Worm (Caenorhabditis elegans): ENCODE results near the gene ctsa-3.1.

Gene ctsa-3.1

DNA sequence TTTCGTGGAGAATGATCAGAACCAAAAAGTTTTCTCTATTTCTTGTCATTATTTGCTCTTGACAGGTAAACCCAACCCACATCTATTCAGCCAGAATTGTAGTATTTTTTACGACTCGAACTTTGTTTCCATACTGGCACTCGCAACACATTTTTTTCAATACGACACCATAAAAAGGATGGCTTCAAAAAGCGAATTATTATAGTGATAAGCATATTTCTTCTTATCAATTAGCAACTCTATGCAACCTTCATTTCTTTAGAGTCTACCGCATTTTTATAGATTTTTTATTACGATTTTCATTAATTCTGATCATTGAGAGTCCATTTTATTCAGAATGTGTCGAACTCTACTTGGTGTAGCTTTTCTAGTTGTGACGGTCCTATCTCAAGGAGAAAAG is at the start of gene ctsa-3.1:
TSS of gene ctsa-3.1 (plus strand) at position 337 of the 400 bp plus-strand sequence.
- TF ChIP-seq ref-1 (GFP tag; conservative IDR thresholded peaks at IDR 0.05) (no peak), T22C8.4 (GFP tag; IDR thresholded peaks at IDR 0.05) (no peak), ztf-23 (GFP tag; IDR thresholded peaks at IDR 0.05) (no peak)

DNA sequence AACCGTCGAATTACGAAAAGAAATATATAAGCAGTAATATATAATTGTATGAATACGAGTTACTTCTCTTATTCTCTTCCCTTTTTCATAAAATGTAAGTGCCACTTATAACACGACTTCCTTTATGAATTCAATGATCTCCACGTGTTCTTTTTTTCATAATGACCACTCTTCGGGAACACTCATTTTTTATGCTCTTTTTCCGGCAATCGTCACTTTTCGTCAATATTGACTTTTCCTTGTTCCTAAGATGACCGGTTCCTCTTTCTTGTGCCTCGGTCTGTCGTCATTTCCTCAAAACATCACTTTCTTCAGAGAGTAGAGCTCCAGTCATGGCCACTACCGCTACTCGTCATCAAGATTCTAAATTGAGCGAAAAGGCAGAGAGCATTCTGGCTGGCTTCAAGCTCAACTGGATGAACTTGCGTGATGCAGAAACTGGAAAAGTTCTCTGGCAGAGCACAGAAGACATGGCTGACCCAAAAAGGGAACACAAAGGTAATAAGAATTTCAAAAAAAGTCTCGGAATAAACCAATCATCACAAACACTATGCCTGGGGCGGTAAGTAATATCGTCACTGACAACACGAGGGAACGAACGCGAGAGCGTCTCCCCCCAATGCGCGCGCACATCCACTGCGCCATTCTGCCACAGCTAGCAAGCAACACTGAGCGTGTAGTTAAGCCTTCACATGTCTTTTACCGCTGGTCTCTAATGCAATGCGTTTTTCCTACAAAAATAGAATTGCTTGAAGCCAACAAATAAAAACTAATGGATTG is 49.0 kb upstream of the ctsa-3.1 start, which contains the start of gene pdl-1:
TSS of gene pdl-1 (plus strand) at position 309 of the 780 bp plus-strand sequence.
- TF ChIP-seq ztf-29 (GFP tag; IDR thresholded peaks at IDR 0.05) (peak; percentile 94), klf-2 (GFP tag; conservative IDR thresholded peaks at IDR 0.05) (peak; percentile 94), ztf-23 (GFP tag; IDR thresholded peaks at IDR 0.05) (peak; percentile 96), flt-1 (GFP tag; IDR thresholded peaks at IDR 0.05) (peak; percentile 98), med-1 (GFP tag; optimal IDR thresholded peaks at IDR 0.05; ENCODE audit: insufficient read depth) (peak; percentile 63), cog-1 (tag; optimal IDR thresholded peaks at IDR 0.05) (peak; percentile 91), tab-1 (GFP tag; IDR thresholded peaks at IDR 0.05) (peak; percentile 97), ref-1 (GFP tag; conservative IDR thresholded peaks at IDR 0.05) (peak; percentile 94), T22C8.4 (GFP tag; IDR thresholded peaks at IDR 0.05) (peak; percentile 95)

DNA sequence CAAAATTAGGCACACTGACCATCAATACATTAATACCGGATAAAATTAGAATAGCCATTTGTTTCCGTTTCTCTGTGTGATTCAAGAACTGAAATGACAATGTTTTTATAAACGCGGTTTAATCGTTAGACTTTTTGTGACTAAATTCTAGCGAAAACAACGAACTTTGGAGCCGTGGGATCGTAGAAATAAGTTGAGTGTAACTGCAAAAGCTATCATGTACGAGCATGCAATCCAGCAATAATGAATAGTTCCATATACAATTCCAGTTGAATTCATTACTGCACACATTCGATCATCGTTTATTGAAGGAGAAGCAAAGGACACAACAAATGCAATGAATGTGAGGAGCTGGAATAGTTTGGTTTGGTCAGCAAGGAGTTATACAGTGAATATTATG is 46.5 kb upstream of the ctsa-3.1 start:
- TF ChIP-seq ztf-23 (GFP tag; IDR thresholded peaks at IDR 0.05): no peak
- no peak for TF ChIP-seq ref-1 (GFP tag; conservative IDR thresholded peaks at IDR 0.05)
- TF ChIP-seq klf-2 (GFP tag; conservative IDR thresholded peaks at IDR 0.05): no peak
- TF ChIP-seq T22C8.4 (GFP tag; IDR thresholded peaks at IDR 0.05): no peak
- no peak for TF ChIP-seq ztf-29 (GFP tag; IDR thresholded peaks at IDR 0.05)
- TF ChIP-seq flt-1 (GFP tag; IDR thresholded peaks at IDR 0.05): no peak
- TF ChIP-seq med-1 (GFP tag; optimal IDR thresholded peaks at IDR 0.05; ENCODE audit: insufficient read depth): no peak
- TF ChIP-seq tab-1 (GFP tag; IDR thresholded peaks at IDR 0.05): no peak
- no peak for TF ChIP-seq cog-1 (tag; optimal IDR thresholded peaks at IDR 0.05)

DNA sequence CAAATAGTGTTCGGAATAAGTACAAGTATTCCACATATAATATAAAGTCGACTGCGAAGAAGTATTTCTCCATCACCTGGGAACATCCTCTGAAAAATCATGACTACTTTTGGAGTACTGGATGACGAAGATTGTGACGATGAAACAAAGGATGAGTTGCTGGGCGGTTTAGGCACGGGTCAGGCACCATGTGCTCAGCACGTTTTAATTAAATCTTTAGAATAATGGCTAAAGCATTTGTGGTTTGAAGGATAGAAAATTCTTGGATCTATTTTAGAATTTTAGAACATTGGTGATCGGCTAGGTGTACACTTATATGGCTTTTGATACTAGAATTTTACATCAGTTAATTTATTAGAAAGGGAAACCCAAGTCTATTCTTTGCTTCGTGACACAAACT is 45.5 kb upstream of the ctsa-3.1 start, which contains the start of gene C27H5.6:
TSS of gene C27H5.6 (minus strand) at position 101 of the 400 bp plus-strand sequence.
- TF ChIP-seq med-1 (GFP tag; optimal IDR thresholded peaks at IDR 0.05; ENCODE audit: insufficient read depth) (no peak), flt-1 (GFP tag; IDR thresholded peaks at IDR 0.05) (no peak), cog-1 (tag; optimal IDR thresholded peaks at IDR 0.05) (no peak), ztf-29 (GFP tag; IDR thresholded peaks at IDR 0.05) (no peak), tab-1 (GFP tag; IDR thresholded peaks at IDR 0.05) (no peak), ztf-23 (GFP tag; IDR thresholded peaks at IDR 0.05) (no peak), T22C8.4 (GFP tag; IDR thresholded peaks at IDR 0.05) (no peak), klf-2 (GFP tag; conservative IDR thresholded peaks at IDR 0.05) (no peak), ref-1 (GFP tag; conservative IDR thresholded peaks at IDR 0.05) (no peak)

DNA sequence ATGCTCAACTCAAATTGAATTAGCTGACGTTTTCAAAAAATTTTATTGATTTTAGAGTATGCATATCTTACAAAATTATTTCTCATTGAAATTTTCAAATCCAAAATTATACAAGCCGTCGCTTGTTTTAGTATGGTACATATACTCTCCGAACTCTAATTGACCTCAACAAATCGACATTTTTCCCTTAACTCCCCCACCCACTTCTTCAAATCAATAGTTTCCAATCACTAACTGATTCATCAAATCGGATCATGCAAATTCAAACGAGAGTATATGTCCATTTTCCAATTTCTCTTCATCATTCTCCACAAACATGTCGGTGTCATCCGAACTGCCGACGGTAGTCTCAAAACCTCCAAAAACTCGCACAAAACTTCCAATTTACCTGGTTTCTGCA is 43.5 kb upstream of the ctsa-3.1 start, which contains the start of gene E04F6.4:
TSS of gene E04F6.4 (plus strand) at position 301 of the 400 bp plus-strand sequence.
- TF ChIP-seq ref-1 (GFP tag; conservative IDR thresholded peaks at IDR 0.05) (no peak), med-1 (GFP tag; optimal IDR thresholded peaks at IDR 0.05; ENCODE audit: insufficient read depth) (no peak), flt-1 (GFP tag; IDR thresholded peaks at IDR 0.05) (no peak), tab-1 (GFP tag; IDR thresholded peaks at IDR 0.05) (no peak)

DNA sequence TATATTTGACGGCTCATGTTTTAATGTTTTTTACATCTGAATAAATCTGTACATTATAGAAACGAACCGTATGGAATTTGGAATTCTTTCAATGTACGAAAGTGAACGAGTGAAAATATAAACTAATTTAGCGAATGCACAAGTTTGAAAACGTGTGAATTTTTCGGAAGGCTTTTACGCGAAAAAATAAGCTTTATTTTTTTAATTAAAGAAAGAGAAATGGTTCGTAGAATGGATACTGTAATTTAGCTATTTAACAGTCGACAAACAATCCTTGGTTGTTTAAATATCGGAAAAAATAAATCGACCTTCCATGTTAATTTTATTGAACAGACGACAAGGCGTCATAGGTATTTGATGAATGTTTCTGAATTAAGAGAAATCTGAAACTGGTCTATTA is 37.1 kb upstream of the ctsa-3.1 start, which contains the start of gene acdh-12:
TSS of gene acdh-12 (minus strand) at position 101 of the 400 bp plus-strand sequence.
- TF ChIP-seq ztf-23 (GFP tag; IDR thresholded peaks at IDR 0.05) (no peak), ref-1 (GFP tag; conservative IDR thresholded peaks at IDR 0.05) (no peak), cog-1 (tag; optimal IDR thresholded peaks at IDR 0.05) (no peak), flt-1 (GFP tag; IDR thresholded peaks at IDR 0.05) (no peak), klf-2 (GFP tag; conservative IDR thresholded peaks at IDR 0.05) (no peak), tab-1 (GFP tag; IDR thresholded peaks at IDR 0.05) (no peak), med-1 (GFP tag; optimal IDR thresholded peaks at IDR 0.05; ENCODE audit: insufficient read depth) (no peak), T22C8.4 (GFP tag; IDR thresholded peaks at IDR 0.05) (no peak), ztf-29 (GFP tag; IDR thresholded peaks at IDR 0.05) (no peak)

DNA sequence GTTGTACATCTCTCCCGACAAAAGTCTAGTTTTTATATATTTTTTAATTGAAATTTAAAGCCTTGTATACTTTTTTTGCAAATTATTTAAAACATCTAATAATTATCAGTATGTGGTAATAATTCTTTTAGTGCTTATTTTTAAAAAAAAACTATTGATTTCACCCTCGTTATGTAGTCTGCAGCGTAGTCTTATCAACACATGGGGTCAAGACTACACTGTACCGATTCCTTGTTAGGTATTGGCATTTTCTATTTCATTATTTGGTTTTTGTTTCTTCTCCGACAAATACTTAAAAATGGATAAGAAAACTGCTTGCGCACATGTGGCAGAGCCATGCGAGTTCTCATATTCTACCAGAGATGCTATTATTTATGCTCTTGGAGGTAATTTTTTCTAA is 36.6 kb upstream of the ctsa-3.1 start, which contains the start of gene maoc-1:
TSS of gene maoc-1 (plus strand) at position 237 of the 400 bp plus-strand sequence.
- no peak for TF ChIP-seq tab-1 (GFP tag; IDR thresholded peaks at IDR 0.05)
- no peak for TF ChIP-seq T22C8.4 (GFP tag; IDR thresholded peaks at IDR 0.05)
- TF ChIP-seq ztf-23 (GFP tag; IDR thresholded peaks at IDR 0.05): no peak
- TF ChIP-seq ztf-29 (GFP tag; IDR thresholded peaks at IDR 0.05): no peak
- no peak for TF ChIP-seq med-1 (GFP tag; optimal IDR thresholded peaks at IDR 0.05; ENCODE audit: insufficient read depth)
- TF ChIP-seq klf-2 (GFP tag; conservative IDR thresholded peaks at IDR 0.05): no peak

DNA sequence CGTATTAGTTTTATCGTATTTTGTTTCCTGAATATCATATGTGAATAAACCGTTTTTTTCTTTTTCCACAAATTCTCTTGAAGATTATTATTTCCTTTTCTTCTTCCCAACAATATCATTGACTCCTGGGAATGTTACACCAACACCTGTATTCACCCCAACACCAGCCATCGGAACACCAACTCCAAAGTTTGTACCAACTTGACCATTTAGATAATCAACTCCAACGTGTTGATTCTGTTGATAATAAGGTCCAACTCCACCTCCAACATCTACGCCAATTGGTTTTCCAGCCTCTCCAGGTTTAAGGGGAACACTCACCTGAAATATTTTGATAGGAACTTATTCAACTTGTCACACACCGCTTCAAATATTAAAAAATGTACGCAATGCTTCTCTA is 35.2 kb upstream of the ctsa-3.1 start:
- TF ChIP-seq T22C8.4 (GFP tag; IDR thresholded peaks at IDR 0.05) (no peak), tab-1 (GFP tag; IDR thresholded peaks at IDR 0.05) (no peak), cog-1 (tag; optimal IDR thresholded peaks at IDR 0.05) (no peak), med-1 (GFP tag; optimal IDR thresholded peaks at IDR 0.05; ENCODE audit: insufficient read depth) (no peak), ref-1 (GFP tag; conservative IDR thresholded peaks at IDR 0.05) (no peak), ztf-29 (GFP tag; IDR thresholded peaks at IDR 0.05) (no peak), klf-2 (GFP tag; conservative IDR thresholded peaks at IDR 0.05) (no peak), ztf-23 (GFP tag; IDR thresholded peaks at IDR 0.05) (no peak), flt-1 (GFP tag; IDR thresholded peaks at IDR 0.05) (no peak)

DNA sequence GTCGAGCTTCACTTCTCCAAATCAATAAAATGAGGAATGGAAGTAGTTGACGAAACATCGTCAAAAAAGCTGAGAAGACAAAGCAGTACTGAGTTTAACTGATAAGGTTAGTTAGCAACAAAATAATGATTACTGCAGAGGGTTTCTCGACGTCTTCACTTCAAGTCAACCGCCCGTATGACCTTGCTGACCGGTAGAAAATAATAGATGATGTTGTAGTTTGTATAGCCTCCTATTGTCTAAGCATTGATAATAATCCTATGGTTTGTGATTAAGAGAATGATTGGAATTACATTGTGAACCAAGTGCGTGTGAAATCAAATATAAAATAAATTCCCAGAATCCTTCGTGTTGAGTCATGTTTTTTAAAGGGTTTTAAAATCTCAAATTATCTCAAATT is 33.3 kb upstream of the ctsa-3.1 start, which contains the start of gene E04F6.6:
TSS of gene E04F6.6 (minus strand) at position 258 of the 400 bp plus-strand sequence.
- TF ChIP-seq klf-2 (GFP tag; conservative IDR thresholded peaks at IDR 0.05) (no peak), ztf-29 (GFP tag; IDR thresholded peaks at IDR 0.05) (no peak), tab-1 (GFP tag; IDR thresholded peaks at IDR 0.05) (no peak), T22C8.4 (GFP tag; IDR thresholded peaks at IDR 0.05) (no peak), ztf-23 (GFP tag; IDR thresholded peaks at IDR 0.05) (no peak), flt-1 (GFP tag; IDR thresholded peaks at IDR 0.05) (no peak), cog-1 (tag; optimal IDR thresholded peaks at IDR 0.05) (no peak), ref-1 (GFP tag; conservative IDR thresholded peaks at IDR 0.05) (no peak), med-1 (GFP tag; optimal IDR thresholded peaks at IDR 0.05; ENCODE audit: insufficient read depth) (no peak)
